Worm (Caenorhabditis elegans) whole organism, L4 larva: ENCODE measurements around the gene C34D10.5.

Experiments used
- F10B5.3 ChIP-seq: sonication (generic microtip); optimal IDR thresholded peaks from 2 replicates; lab custom pipeline; 2016; ENCODE audit warnings: mild to moderate bottlenecking, missing genetic modification characterization, missing compliant biosample characterization
- F37D6.2 ChIP-seq: sonication (generic microtip); optimal IDR thresholded peaks from 2 replicates; lab custom pipeline; 2016; ENCODE audit warnings: mild to moderate bottlenecking, missing genetic modification characterization, missing compliant biosample characterization
- F49E8.2 ChIP-seq: sonication (generic microtip); optimal IDR thresholded peaks from 2 replicates; lab custom pipeline; 2016; ENCODE audit warnings: missing compliant biosample characterization, mild to moderate bottlenecking, missing genetic modification characterization, borderline replicate concordance
- T20F7.1 ChIP-seq: fragments of 200-800 bp; sonication (Bioruptor generic); optimal IDR thresholded peaks from 2 replicates; lab custom pipeline; 2018; ENCODE audit warnings: mild to moderate bottlenecking, missing genetic modification characterization, missing compliant biosample characterization
- T26A8.4 ChIP-seq: fragments of 200-800 bp; sonication (Bioruptor generic); IDR thresholded peaks from 2 replicates; pipeline ENCODE4 v1.3.6; 2022; ENCODE audit warnings: missing genetic modification characterization, missing compliant biosample characterization
- Y105C5A.15 ChIP-seq: fragments of 200-800 bp; sonication (Bioruptor generic); IDR thresholded peaks from 2 replicates; pipeline ENCODE4 v1.3.6; 2022; ENCODE audit warnings: missing genetic modification characterization, missing compliant biosample characterization
- ZK546.5 ChIP-seq, 2 experiments: sonication (generic microtip); optimal IDR thresholded peaks; 2 replicates each; lab custom pipeline; 2017; ENCODE audit warnings: missing biosample characterization in 2 of 2, missing genetic modification characterization in 2 of 2
- ama-1 ChIP-seq: fragments of 150-350 bp; optimal IDR thresholded peaks from 2 replicates; lab custom pipeline; 2014; ENCODE audit warnings: inconsistent platforms, mixed read lengths
- attf-4 ChIP-seq: sonication (generic microtip); optimal IDR thresholded peaks from 3 replicates; lab custom pipeline; 2017; ENCODE audit warnings: missing biosample characterization, missing genetic modification characterization
- ceh-20 ChIP-seq: fragments of 200-800 bp; sonication (Bioruptor generic); IDR thresholded peaks from 2 replicates; pipeline ENCODE4 v1.3.6; 2022; ENCODE audit warnings: missing genetic modification reagents, missing genetic modification characterization, missing compliant biosample characterization
- ceh-28 ChIP-seq: fragments of 150-350 bp; optimal IDR thresholded peaks from 2 replicates; lab custom pipeline; 2014; ENCODE audit warnings: missing biosample characterization, missing genetic modification reagents, missing genetic modification characterization
- ceh-32 ChIP-seq: sonication (generic microtip); optimal IDR thresholded peaks from 2 replicates; lab custom pipeline; 2016; ENCODE audit warnings: mild to moderate bottlenecking, missing genetic modification characterization, missing compliant biosample characterization; ENCODE audit not compliant: poor library complexity
- ces-1 ChIP-seq: fragments of 150-350 bp; sonication (generic microtip); optimal IDR thresholded peaks from 4 replicates; lab custom pipeline; 2014; ENCODE audit warnings: missing biosample characterization, missing genetic modification reagents, missing genetic modification characterization
- daf-19 ChIP-seq: fragments of 200-800 bp; sonication (Bioruptor generic); conservative IDR thresholded peaks from 2 replicates; pipeline ENCODE4 v1.3.6; 2022; ENCODE audit warnings: missing genetic modification characterization, missing compliant biosample characterization
- daf-8 ChIP-seq: fragments of 200-800 bp; sonication (Bioruptor generic); IDR thresholded peaks from 2 replicates; pipeline ENCODE4 v1.3.6; 2022; ENCODE audit warnings: missing genetic modification characterization, missing compliant biosample characterization
- dmd-6 ChIP-seq: fragments of 200-800 bp; sonication (Bioruptor generic); IDR thresholded peaks from 2 replicates; pipeline ENCODE4 v1.3.6; 2022; ENCODE audit warnings: missing genetic modification reagents, missing genetic modification characterization, missing compliant biosample characterization
- dmd-8 ChIP-seq: fragments of 200-800 bp; sonication (Bioruptor generic); IDR thresholded peaks from 2 replicates; pipeline ENCODE4 v1.3.6; 2022; ENCODE audit warnings: missing genetic modification characterization, missing compliant biosample characterization
- dpl-1 ChIP-seq: fragments of 150-350 bp; optimal IDR thresholded peaks from 2 replicates; lab custom pipeline; 2014; ENCODE audit warnings: missing biosample characterization, missing genetic modification reagents, missing genetic modification characterization
- duxl-1 ChIP-seq: sonication (generic microtip); optimal IDR thresholded peaks from 2 replicates; lab custom pipeline; 2016; ENCODE audit warnings: mild to moderate bottlenecking, missing genetic modification characterization, moderate library complexity, missing compliant biosample characterization; ENCODE audit not compliant: poor library complexity
- dve-1 ChIP-seq: sonication (generic microtip); optimal IDR thresholded peaks from 2 replicates; lab custom pipeline; 2017; ENCODE audit warnings: antibody characterized with exemption, mild to moderate bottlenecking, missing genetic modification characterization, missing compliant biosample characterization; ENCODE audit not compliant: insufficient read depth
- egl-27 ChIP-seq: sonication (generic microtip); optimal IDR thresholded peaks from 3 replicates; lab custom pipeline; 2017; ENCODE audit warnings: missing biosample characterization, missing genetic modification reagents, missing genetic modification characterization
- fos-1 ChIP-seq: fragments of 150-350 bp; optimal IDR thresholded peaks from 2 replicates; lab custom pipeline; 2014; ENCODE audit warnings: missing biosample characterization, missing genetic modification characterization
- gei-8 ChIP-seq: fragments of 200-800 bp; sonication (Bioruptor generic); optimal IDR thresholded peaks from 2 replicates; lab custom pipeline; 2018; ENCODE audit warnings: mild to moderate bottlenecking, missing genetic modification characterization, missing compliant biosample characterization
- hlh-30 ChIP-seq: sonication (generic microtip); optimal IDR thresholded peaks from 2 replicates; lab custom pipeline; 2017; ENCODE audit warnings: antibody characterized with exemption, mild to moderate bottlenecking, missing genetic modification characterization, missing compliant biosample characterization; ENCODE audit not compliant: insufficient read depth
- hmg-1.1 ChIP-seq: fragments of 200-800 bp; sonication (Bioruptor generic); IDR thresholded peaks from 2 replicates; pipeline ENCODE4 v1.3.6; 2022; ENCODE audit warnings: missing genetic modification reagents, missing genetic modification characterization, missing compliant biosample characterization
- lim-7 ChIP-seq: fragments of 200-800 bp; sonication (Bioruptor generic); IDR thresholded peaks from 2 replicates; pipeline ENCODE4 v1.3.6; 2022; ENCODE audit warnings: missing genetic modification characterization, missing compliant biosample characterization
- lin-39 ChIP-seq: fragments of 150-350 bp; optimal IDR thresholded peaks from 2 replicates; lab custom pipeline; 2014; ENCODE audit warnings: missing biosample characterization, missing genetic modification reagents, missing genetic modification characterization
- lsy-2 ChIP-seq, 2 experiments: fragments of 150-350 bp in 1 of 2; sonication (generic microtip) in 1 of 2; optimal IDR thresholded peaks; 2 replicates each; lab custom pipeline; 2014 to 2017; ENCODE audit warnings: missing biosample characterization in 2 of 2, missing genetic modification characterization in 2 of 2
- madf-9 ChIP-seq: fragments of 200-800 bp; sonication (Bioruptor generic); conservative IDR thresholded peaks from 2 replicates; pipeline ENCODE4 v1.3.6; 2022; ENCODE audit warnings: missing genetic modification reagents, missing genetic modification characterization, missing compliant biosample characterization
- mdl-1 ChIP-seq, 2 experiments: fragments of 150-350 bp in 1 of 2; sonication (generic microtip) in 1 of 2; optimal IDR thresholded peaks; 2 replicates each; lab custom pipeline; 2014 to 2017; ENCODE audit warnings: missing biosample characterization in 2 of 2, missing genetic modification characterization in 2 of 2
- mep-1 ChIP-seq: fragments of 150-350 bp; sonication (generic microtip); optimal IDR thresholded peaks from 3 replicates; lab custom pipeline; 2014; ENCODE audit warnings: missing biosample characterization, missing genetic modification characterization
- mxl-2 ChIP-seq: fragments of 200-800 bp; sonication (Bioruptor generic); conservative IDR thresholded peaks from 2 replicates; pipeline ENCODE4 v1.3.6; 2022; ENCODE audit warnings: missing genetic modification reagents, missing genetic modification characterization, missing compliant biosample characterization
- nhr-102 ChIP-seq: sonication (generic microtip); optimal IDR thresholded peaks from 2 replicates; lab custom pipeline; 2016; ENCODE audit warnings: mild to moderate bottlenecking, missing genetic modification characterization, moderate library complexity, missing compliant biosample characterization
- nhr-11 ChIP-seq: fragments of 150-350 bp; optimal IDR thresholded peaks from 2 replicates; lab custom pipeline; 2014; ENCODE audit warnings: missing biosample characterization, missing genetic modification characterization
- nhr-111 ChIP-seq: fragments of 200-800 bp; sonication (Bioruptor generic); optimal IDR thresholded peaks from 2 replicates; lab custom pipeline; 2018; ENCODE audit warnings: mild to moderate bottlenecking, missing genetic modification characterization, missing compliant biosample characterization
- nhr-237 ChIP-seq: sonication (generic microtip); optimal IDR thresholded peaks from 2 replicates; lab custom pipeline; 2017; ENCODE audit warnings: missing biosample characterization, missing genetic modification characterization
- nhr-6 ChIP-seq: fragments of 150-350 bp; optimal IDR thresholded peaks from 2 replicates; lab custom pipeline; 2014; ENCODE audit warnings: missing biosample characterization, missing genetic modification characterization
- nhr-77 ChIP-seq: fragments of 150-350 bp; optimal IDR thresholded peaks from 2 replicates; lab custom pipeline; 2014; ENCODE audit warnings: missing biosample characterization, missing genetic modification characterization
- pha-4 ChIP-seq, 2 experiments: fragments of 150-350 bp in 1 of 2; fragments of 200-800 bp in 1 of 2; sonication (Bioruptor generic) in 1 of 2; IDR thresholded peaks in 1 of 2; optimal IDR thresholded peaks in 1 of 2; 2 replicates each; pipeline versions ENCODE4 v1.3.6 to Lab custom; 2014 to 2022; ENCODE audit warnings: missing genetic modification characterization in 2 of 2, missing genetic modification reagents in 2 of 2, missing biosample characterization in 1 of 2, missing compliant biosample characterization in 1 of 2
- php-3 ChIP-seq: fragments of 200-800 bp; sonication (Bioruptor generic); IDR thresholded peaks from 2 replicates; pipeline ENCODE4 v1.3.6; 2022; ENCODE audit warnings: missing genetic modification reagents, missing genetic modification characterization, missing compliant biosample characterization
- rbr-2 ChIP-seq: sonication (generic microtip); optimal IDR thresholded peaks from 2 replicates; lab custom pipeline; 2016; ENCODE audit warnings: missing genotype, missing genetic modification characterization, missing compliant biosample characterization
- saeg-2 ChIP-seq: fragments of 200-800 bp; sonication (Bioruptor generic); IDR thresholded peaks from 2 replicates; pipeline ENCODE4 v1.3.6; 2022; ENCODE audit warnings: missing genetic modification reagents, missing genetic modification characterization, missing compliant biosample characterization
- sdz-12 ChIP-seq: fragments of 200-800 bp; sonication (Bioruptor generic); optimal IDR thresholded peaks from 2 replicates; lab custom pipeline; 2018; ENCODE audit warnings: mild to moderate bottlenecking, missing genetic modification characterization, missing compliant biosample characterization
- unc-130 ChIP-seq: sonication (generic microtip); optimal IDR thresholded peaks from 2 replicates; lab custom pipeline; 2016; ENCODE audit warnings: missing genetic modification reagents, missing genetic modification characterization, missing compliant biosample characterization
- unc-39 ChIP-seq: sonication (generic microtip); optimal IDR thresholded peaks from 2 replicates; lab custom pipeline; 2017; ENCODE audit warnings: missing biosample characterization, missing genetic modification characterization
- vab-7 ChIP-seq: fragments of 200-800 bp; sonication (Bioruptor generic); IDR thresholded peaks from 2 replicates; pipeline ENCODE4 v1.3.6; 2022; ENCODE audit warnings: missing genetic modification reagents, missing genetic modification characterization, missing compliant biosample characterization
- zag-1 ChIP-seq: fragments of 150-350 bp; optimal IDR thresholded peaks from 2 replicates; lab custom pipeline; 2014; ENCODE audit warnings: missing biosample characterization, missing genetic modification characterization
- zfp-2 ChIP-seq: sonication (generic microtip); optimal IDR thresholded peaks from 2 replicates; lab custom pipeline; 2016; ENCODE audit warnings: mild to moderate bottlenecking, missing genetic modification characterization, missing compliant biosample characterization
- zip-2 ChIP-seq: fragments of 150-350 bp; optimal IDR thresholded peaks from 2 replicates; lab custom pipeline; 2014; ENCODE audit warnings: missing biosample characterization, missing genetic modification characterization

C34D10.5 gene

DNA sequence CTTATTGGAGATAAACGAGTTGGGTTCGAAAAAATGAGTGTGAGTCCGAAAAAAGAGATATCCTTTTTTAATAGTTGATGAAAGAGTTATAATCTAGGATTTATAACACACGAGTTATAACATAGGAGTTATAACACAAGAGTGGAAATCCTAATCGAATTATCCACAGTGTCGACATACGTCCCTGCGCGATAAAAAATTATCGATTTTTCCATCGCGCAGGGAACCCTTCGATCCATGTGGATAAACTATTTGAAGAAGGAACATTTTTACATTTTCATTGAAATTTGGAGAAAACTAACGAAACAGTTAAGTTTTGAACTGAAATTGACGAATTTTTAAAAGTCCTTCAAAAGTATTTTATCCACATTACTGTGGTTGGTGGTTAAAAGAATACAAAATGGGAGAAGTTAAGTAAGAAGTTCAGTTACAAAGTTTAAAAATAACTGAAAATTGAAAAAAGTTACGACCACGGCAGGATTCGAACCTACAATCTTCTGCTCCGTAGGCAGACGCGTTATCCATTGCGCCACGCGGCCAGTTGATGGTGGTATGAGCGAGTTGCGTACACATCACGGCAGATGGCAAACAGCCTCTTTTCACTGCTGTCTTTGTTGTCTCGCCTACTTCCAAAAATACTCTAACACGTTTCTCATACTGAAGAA is 18.5 kb downstream of the C34D10.5 start (continued):
- TF ChIP-seq mxl-2 (GFP tag; lab: Robert Waterston, UW) (peak; percentile 90), duxl-1 (tag; lab: Kevin White, UChicago) (peak; percentile 98), madf-9 (GFP tag; lab: Robert Waterston, UW) (peak; percentile 98), nhr-237 (tag; lab: Kevin White, UChicago) (peak; percentile 86), dpl-1 (GFP tag; lab: Kevin White, UChicago) (peak; percentile 77), Y105C5A.15 (peak; percentile 59; the same call in 1 of the 2 replicates), T20F7.1 (GFP tag; lab: Kevin White, UChicago) (peak; percentile 92), lin-39 (peak; percentile 93), lsy-2 (tag; optimal IDR thresholded peaks at IDR 0.05; lab: Kevin White, UChicago) (peak; percentile 96 to 97), unc-39 (tag; lab: Kevin White, UChicago) (peak; percentile 73), F37D6.2 (tag; lab: Kevin White, UChicago) (peak; percentile 99), mep-1 (tag; lab: Kevin White, UChicago) (peak; percentile 100), nhr-102 (tag; lab: Kevin White, UChicago) (peak; percentile 99), ces-1 (GFP tag; lab: Kevin White, UChicago) (peak; percentile 95), sdz-12 (no peak), ceh-32 (peak; percentile 90), zfp-2 (tag; lab: Kevin White, UChicago) (peak; percentile 84), daf-19 (GFP tag; lab: Robert Waterston, UW) (peak; percentile 97), lim-7 (GFP tag; lab: Robert Waterston, UW) (peak; percentile 94), gei-8 (GFP tag; lab: Kevin White, UChicago) (peak; percentile 90), zip-2 (tag; lab: Kevin White, UChicago) (peak; percentile 97), attf-4 (tag; lab: Kevin White, UChicago) (peak; percentile 72), hlh-30 (tag; lab: Kevin White, UChicago) (peak; percentile 96), dve-1 (tag; lab: Kevin White, UChicago) (peak; percentile 100), vab-7 (GFP tag; lab: Robert Waterston, UW) (peak; percentile 84), rbr-2 (tag; lab: Kevin White, UChicago) (peak; percentile 98), ceh-28 (peak; percentile 100), zag-1 (tag; lab: Kevin White, UChicago) (peak; percentile 96), mdl-1 (tag; optimal IDR thresholded peaks at IDR 0.05; lab: Kevin White, UChicago) (peak; percentile 89 to 93), php-3 (GFP tag; lab: Robert Waterston, UW) (peak; percentile 98), nhr-77 (peak; percentile 100), pha-4 (GFP tag; IDR thresholded peaks at IDR 0.05; lab: Robert Waterston, UW) (peak; percentile 94), pha-4 (tag; optimal IDR thresholded peaks at IDR 0.05; lab: Kevin White, UChicago) (peak; percentile 81), nhr-111 (GFP tag; lab: Kevin White, UChicago) (peak; percentile 43), fos-1 (peak; percentile 93), ZK546.5 (tag; optimal IDR thresholded peaks at IDR 0.05; lab: Kevin White, UChicago) (peak; percentile 49 to 77), daf-8 (peak; percentile 86; the same call in 1 of the 2 replicates), nhr-6 (tag; lab: Kevin White, UChicago) (peak; percentile 98), F49E8.2 (peak; percentile 4), ama-1 (lab: Kevin White, UChicago) (no peak), saeg-2 (GFP tag; lab: Robert Waterston, UW) (peak; percentile 89), T26A8.4 (GFP tag; lab: Robert Waterston, UW) (peak; percentile 100), hmg-1.1 (GFP tag; lab: Robert Waterston, UW) (peak; percentile 99), nhr-11 (tag; lab: Kevin White, UChicago) (peak; percentile 97), ceh-20 (peak; percentile 95), unc-130 (GFP tag; lab: Kevin White, UChicago) (no peak), dmd-6 (peak; percentile 96), F10B5.3 (peak; percentile 96), dmd-8 (GFP tag; lab: Robert Waterston, UW) (peak; percentile 90), egl-27 (peak; percentile 84)
